Worm (Caenorhabditis elegans): Measurements from ENCODE around the gene C10G8.4.
A peak's percentile ranks its signal among the peaks of the same experiment; 100 is the strongest.

Gene C10G8.4

DNA sequence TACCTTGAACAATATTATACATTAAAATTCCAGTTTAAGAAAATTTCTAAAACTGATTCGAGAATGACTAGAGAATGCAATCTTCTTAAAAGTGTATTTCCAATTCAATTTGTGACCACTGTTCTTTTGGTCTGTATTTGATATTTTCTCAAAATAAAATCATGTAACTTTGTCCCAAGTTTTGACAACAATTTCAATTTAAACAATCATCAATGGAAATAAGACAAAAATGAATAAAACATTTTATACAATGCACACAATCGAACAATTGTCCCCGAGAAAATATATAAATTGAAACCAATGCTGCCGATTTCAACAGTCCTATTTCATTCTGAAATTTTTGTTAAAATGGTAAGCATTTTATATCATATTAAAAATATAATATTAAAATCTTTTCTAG lies at the start of gene C10G8.4:
Gene C10G8.4, plus strand, starts transcription at position 301 of the 400 bp plus-strand sequence.
- no peak for TF ChIP-seq nhr-11 (tag; optimal IDR thresholded peaks at IDR 0.05)
- no peak for TF ChIP-seq lin-15B (tag; optimal IDR thresholded peaks at IDR 0.05)
- TF ChIP-seq lsy-12 (tag; optimal IDR thresholded peaks at IDR 0.05), result no peak
- no peak for TF ChIP-seq ceh-9 (tag; optimal IDR thresholded peaks at IDR 0.05)
- no peak for TF ChIP-seq pha-4 (tag; optimal IDR thresholded peaks at IDR 0.05)
- TF ChIP-seq fkh-2 (tag; optimal IDR thresholded peaks at IDR 0.05), result no peak
- TF ChIP-seq ztf-11 (tag; optimal IDR thresholded peaks at IDR 0.05), result no peak
- TF ChIP-seq nhr-23 (tag; optimal IDR thresholded peaks at IDR 0.05), result no peak
- no peak for TF ChIP-seq skn-1 (tag; optimal IDR thresholded peaks at IDR 0.05)
- TF ChIP-seq ceh-28 (tag; optimal IDR thresholded peaks at IDR 0.05), result no peak

ce11 chrV:5262999-5263398 lies 48.7 kb upstream of the C10G8.4 start, which contains the start of gene cest-30:
cest-30 (minus strand) TSS chrV:5263099.
- TF ChIP-seq fkh-2 (tag; optimal IDR thresholded peaks at IDR 0.05), result no peak
- TF ChIP-seq ZK546.5 (tag; optimal IDR thresholded peaks at IDR 0.05), result no peak
- TF ChIP-seq ztf-4 (tag; optimal IDR thresholded peaks at IDR 0.05), result no peak
- TF ChIP-seq pha-4 (tag; optimal IDR thresholded peaks at IDR 0.05), result no peak
- TF ChIP-seq elt-3 (tag; optimal IDR thresholded peaks at IDR 0.05), result no peak

DNA sequence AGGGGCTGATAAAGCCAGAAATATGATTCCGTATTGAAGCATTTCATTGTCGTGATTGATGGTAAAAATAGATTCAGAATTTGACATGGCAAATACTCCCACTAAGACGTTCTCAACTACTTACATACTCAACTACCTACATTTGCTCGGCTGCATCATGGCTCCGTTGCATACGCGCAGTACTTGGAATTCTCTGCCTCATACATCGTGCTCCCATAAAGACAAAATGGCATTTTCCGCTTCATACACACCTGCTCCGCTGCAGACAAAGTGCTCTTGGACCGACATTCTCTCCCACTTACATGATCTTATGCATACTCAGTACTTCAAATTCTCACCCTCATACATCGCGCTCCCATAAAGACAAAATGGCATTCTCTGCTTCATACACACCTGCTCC lies 46.2 kb upstream of the C10G8.4 start, which contains the start of the genes srt-69 and B0238.12:
Gene srt-69, minus strand, starts transcription at position 101 of the 400 bp plus-strand sequence.
Gene B0238.12, plus strand, starts transcription at position 264 of the 400 bp plus-strand sequence.
- TF ChIP-seq ztf-4 (tag; optimal IDR thresholded peaks at IDR 0.05) (no peak), skn-1 (tag; optimal IDR thresholded peaks at IDR 0.05) (no peak), nhr-76 (tag; optimal IDR thresholded peaks at IDR 0.05) (no peak), elt-3 (tag; optimal IDR thresholded peaks at IDR 0.05) (no peak)

DNA sequence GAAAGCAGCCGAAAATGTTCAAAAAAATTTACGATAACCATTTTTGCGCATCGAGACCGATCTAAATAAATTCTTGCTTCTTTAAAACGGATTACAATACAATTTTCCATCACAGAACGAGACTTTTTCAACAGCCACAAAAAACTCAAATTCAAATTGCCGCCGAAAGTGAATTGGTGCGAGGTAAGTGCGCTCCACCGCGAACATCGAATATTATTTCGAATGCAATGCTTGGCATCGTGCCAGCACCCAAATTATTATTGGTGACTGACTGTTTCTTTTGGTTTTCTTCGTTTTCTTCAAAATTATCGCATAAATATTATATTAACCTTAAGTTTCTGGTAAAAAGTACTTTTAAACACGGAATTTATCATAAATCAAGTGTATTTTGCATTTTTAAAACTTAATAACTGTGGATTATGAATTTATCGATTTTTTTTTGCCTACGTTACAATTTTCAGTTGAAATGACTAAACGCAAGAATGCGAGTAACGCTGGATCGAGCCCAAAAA lies 42.7 kb upstream of the C10G8.4 start, which contains the start of gene penr-1:
Gene penr-1, plus strand, starts transcription at position 462 of the 512 bp plus-strand sequence.
- TF ChIP-seq nhr-12 (tag; optimal IDR thresholded peaks at IDR 0.05) (no peak), ceh-9 (tag; optimal IDR thresholded peaks at IDR 0.05) (no peak), elt-1 (tag; optimal IDR thresholded peaks at IDR 0.05) (no peak), nhr-25 (tag; optimal IDR thresholded peaks at IDR 0.05) (peak; percentile 53), fkh-10 (GFP tag; optimal IDR thresholded peaks at IDR 0.05) (no peak), pha-4 (tag; optimal IDR thresholded peaks at IDR 0.05) (peak; percentile 64), nhr-11 (tag; optimal IDR thresholded peaks at IDR 0.05) (no peak), aly-2 (tag; optimal IDR thresholded peaks at IDR 0.05) (no peak), lin-39 (tag; optimal IDR thresholded peaks at IDR 0.05) (peak; percentile 1), skn-1 (tag; optimal IDR thresholded peaks at IDR 0.05) (no peak), ztf-4 (tag; optimal IDR thresholded peaks at IDR 0.05) (no peak), hmg-11 (tag; optimal IDR thresholded peaks at IDR 0.05) (peak; percentile 62), ceh-16 (tag; optimal IDR thresholded peaks at IDR 0.05) (no peak), R02D3.7 (tag; optimal IDR thresholded peaks at IDR 0.05) (no peak), nhr-77 (tag; optimal IDR thresholded peaks at IDR 0.05) (no peak), lin-15B (tag; optimal IDR thresholded peaks at IDR 0.05) (peak; percentile 74), eor-1 (tag; optimal IDR thresholded peaks at IDR 0.05) (no peak), mdl-1 (tag; optimal IDR thresholded peaks at IDR 0.05) (no peak), ceh-28 (tag; optimal IDR thresholded peaks at IDR 0.05) (no peak), pqm-1 (tag; optimal IDR thresholded peaks at IDR 0.05) (no peak), nfya-1 (tag; optimal IDR thresholded peaks at IDR 0.05; ENCODE audit: insufficient read depth) (peak; percentile 69), egl-27 (tag; optimal IDR thresholded peaks at IDR 0.05) (no peak), nhr-67 (tag; optimal IDR thresholded peaks at IDR 0.05) (no peak), unc-39 (tag; optimal IDR thresholded peaks at IDR 0.05) (no peak), egl-5 (tag; optimal IDR thresholded peaks at IDR 0.05) (peak; percentile 63), nhr-23 (tag; optimal IDR thresholded peaks at IDR 0.05) (peak; percentile 60), fos-1 (tag; optimal IDR thresholded peaks at IDR 0.05) (no peak), jun-1 (tag; optimal IDR thresholded peaks at IDR 0.05) (no peak), elt-2 (tag; optimal IDR thresholded peaks at IDR 0.05) (peak; percentile 23), zag-1 (tag; optimal IDR thresholded peaks at IDR 0.05) (no peak), nhr-237 (tag; optimal IDR thresholded peaks at IDR 0.05) (no peak)
